Fruit fly (Drosophila melanogaster) ovary, adult (tissue): ENCODE data around the gene tey.

ENCODE experiments used
- CG17801 ChIP-seq: fragments of 200-800 bp; optimal IDR thresholded peaks from 2 replicates; lab custom pipeline; 2019; ENCODE audit warnings: missing biosample characterization, mild to moderate bottlenecking, missing genetic modification characterization, moderate library complexity; ENCODE audit not compliant: partially characterized antibody

The tey gene

DNA sequence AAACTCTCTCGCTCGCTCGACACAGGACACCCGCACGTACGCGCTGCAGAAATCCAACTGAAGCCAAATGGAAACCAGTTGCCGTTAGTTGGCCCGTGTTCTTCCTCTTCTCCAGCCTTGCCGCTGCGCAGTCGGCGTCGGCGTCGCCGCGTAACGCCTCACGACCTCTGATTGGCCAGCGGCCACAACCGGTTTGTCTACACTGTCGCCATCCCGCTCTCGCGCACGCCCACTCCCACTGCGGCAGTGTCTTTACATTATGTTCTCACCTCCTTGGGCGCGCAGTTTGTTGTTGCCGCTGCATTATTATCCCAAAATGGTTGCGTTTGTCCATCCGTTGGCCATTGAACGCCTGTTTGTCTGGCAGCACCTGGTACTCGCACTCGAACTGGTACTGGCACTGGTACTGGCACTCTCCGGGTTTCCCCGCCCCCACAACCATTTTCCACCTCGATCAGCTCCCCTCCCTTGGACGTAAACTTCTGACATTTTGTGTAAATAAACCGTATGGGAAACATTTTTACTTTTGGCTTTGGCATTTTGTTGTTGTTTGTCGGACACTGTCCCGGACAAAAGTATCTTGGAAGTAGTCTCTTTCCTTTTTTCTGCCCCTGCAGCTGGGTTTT lies at the start of gene tey:
Gene tey (minus strand): TSS at position 500 of the 626 bp plus-strand sequence.
- no peak for TF ChIP-seq CG17801 (GFP tag; lab: Kevin White, UChicago)

DNA sequence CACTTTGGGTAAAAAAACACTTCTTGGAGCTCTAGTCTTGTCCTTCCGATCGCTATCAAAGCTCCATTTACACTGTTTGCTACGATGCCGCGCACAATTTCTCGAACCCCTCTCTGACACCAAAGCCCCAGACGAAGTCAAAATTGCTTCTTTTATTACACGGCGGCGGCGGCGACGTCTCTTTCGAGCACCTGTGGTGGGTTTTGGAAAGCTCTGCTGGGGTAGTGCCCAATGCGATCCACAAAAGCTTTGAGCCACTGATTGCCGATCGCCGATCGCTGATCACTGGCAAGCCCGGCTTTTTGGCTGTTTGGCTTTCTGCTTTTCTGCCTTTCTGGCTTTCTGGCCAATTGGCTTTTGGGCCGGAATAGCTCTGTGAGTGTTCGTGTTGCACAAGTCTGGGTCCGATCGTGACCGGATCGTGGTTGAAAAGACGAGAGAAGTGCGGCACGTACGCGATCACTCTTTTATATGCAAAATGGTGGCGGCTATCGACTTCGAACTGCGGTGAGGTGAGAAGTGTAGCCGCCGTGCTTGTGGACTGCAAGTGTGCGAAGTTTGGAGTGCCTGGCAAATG lies 43.8 kb upstream of the tey start, which contains the start of gene serp:
Gene serp (minus strand): TSS at position 446 of the 577 bp plus-strand sequence.
- no peak for TF ChIP-seq CG17801 (GFP tag; lab: Kevin White, UChicago)

DNA sequence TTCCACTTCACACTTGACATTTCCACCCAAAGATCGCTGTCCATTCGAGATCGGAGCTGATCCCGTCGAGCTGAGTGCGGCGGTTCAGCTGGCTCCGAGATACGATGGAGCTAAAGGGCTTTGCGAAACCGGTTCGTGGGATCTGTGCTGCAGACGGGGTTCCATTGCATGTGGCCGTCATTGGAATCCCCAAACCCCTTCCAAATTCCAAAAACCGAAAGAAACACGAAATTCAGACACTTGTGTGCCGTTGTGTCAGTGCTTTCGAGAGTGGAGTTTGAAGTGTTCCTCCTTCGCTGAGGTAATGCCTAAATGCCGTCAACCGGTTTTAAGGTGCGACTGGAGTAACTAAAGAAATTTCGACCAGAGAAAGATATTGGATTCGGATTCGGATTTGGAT lies 41.0 kb upstream of the tey start:
- TF ChIP-seq CG17801 (GFP tag; lab: Kevin White, UChicago) = no peak

DNA sequence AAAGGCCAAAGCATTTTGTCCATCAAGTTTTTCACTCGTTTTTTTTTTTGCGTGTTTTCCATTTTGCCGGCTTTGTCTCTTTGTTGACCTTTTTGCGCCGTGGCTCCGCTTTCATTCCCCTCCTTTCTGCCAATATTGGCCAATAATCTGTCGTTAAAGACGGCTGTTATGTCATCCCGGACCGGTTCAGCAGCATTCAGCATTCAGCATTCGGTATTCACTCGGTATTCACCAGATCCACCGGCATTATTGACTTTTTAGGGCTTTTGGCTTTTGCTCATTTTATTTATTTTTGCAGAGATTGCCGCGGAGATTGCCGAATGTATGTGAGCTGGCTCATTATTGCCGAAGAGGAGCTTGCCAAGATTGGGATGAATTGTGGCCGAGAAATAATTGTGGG lies 39.4 kb upstream of the tey start:
- TF ChIP-seq CG17801 (GFP tag; lab: Kevin White, UChicago) = no peak

DNA sequence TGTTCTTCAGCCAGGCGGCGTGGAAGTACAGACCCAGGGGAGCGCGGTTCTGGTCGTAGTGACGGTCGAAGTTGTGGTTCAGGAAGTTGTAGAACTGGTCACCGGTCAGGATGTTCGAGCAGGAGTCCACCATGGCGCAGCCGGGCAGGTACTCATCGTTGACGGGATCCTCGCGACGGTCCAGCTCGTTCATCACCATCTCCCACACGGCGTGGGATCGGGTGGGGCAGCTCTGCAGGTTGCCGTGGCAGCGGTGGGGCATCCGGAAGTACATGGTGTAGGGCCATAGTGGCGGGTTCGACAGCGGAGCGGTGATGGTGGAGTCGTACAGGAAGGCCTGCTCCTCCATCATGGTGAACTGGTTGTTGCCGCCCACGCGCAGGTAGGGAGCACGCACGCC lies 37.8 kb upstream of the tey start:
- no peak for TF ChIP-seq CG17801 (GFP tag; lab: Kevin White, UChicago)

DNA sequence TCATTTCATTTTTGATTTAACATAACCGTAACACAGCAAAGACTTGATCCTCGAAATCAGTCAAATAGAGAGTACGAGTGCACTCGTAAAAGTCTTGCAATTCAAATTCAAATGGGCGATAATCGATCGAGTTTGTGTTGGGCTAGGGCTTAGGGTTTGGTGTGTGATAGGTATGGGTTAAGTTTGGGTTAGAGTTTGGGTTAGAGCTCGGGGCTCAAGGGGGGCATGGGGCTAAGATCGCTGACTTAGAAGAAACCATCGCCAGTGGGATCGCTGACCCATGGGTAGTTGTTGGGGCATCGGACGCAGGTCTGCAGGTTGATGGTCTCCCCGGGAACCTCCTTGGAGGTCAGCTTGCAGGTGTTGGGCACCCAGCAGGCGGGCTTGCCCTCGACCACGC lies 37.2 kb upstream of the tey start:
- TF ChIP-seq CG17801 (GFP tag; lab: Kevin White, UChicago) = no peak

DNA sequence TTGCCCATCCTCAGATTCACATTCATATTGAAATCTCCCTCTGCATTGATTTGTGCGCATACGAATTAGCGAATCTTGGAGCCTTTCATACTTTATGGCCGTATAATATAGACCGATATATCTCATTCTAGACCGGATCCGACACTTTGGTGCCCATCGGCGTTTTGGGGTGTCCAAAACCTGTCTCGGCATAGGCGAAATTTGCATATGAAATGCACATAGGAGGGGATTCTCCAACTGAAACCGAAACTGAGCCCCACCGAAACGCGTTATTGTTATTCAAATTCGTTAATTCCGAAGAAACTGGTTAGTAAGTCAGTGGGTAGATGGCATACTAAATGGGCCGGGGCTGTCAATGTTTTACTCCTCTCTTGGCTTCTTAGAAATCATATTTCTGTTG lies 36.6 kb upstream of the tey start:
- TF ChIP-seq CG17801 (GFP tag; lab: Kevin White, UChicago) = no peak

DNA sequence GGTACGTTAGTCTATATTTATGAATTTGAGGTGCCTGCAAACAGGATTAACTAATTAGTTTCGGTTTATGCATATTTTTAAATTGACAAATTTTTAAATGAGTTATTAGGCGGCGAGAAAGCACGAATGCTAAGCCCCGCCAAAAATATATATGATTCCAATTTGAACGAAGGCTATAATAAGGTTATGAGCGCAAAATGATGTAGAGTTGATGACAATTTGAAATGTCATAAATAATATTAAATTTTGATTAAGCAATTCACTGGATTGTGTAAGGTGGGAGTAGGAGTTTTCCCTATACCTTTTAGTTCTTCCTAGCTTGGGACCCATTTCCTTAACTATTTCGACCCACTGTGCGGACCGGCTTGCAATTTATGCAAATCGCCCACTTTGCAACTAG lies 35.7 kb upstream of the tey start:
- no peak for TF ChIP-seq CG17801 (GFP tag; lab: Kevin White, UChicago)

DNA sequence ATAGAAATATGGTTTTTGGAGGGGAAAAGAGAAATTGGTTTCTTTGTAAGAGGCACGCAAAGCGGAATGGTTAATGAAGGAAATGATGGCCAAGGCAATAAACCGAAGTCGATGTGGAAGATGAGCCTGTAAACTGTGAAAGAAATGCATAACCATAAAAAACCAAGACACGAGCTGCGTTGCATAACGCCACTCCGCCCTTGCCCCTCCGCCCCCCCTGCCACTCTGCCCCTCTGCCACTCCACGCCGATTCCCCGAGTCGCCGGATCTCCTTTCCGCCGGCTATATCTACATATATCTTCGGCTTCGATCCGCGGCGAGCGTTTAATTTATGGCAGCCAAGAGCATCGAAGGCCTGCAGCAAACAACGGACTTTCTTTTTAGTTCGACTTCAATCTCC lies 34.7 kb upstream of the tey start:
- TF ChIP-seq CG17801 (GFP tag; lab: Kevin White, UChicago) = no peak

DNA sequence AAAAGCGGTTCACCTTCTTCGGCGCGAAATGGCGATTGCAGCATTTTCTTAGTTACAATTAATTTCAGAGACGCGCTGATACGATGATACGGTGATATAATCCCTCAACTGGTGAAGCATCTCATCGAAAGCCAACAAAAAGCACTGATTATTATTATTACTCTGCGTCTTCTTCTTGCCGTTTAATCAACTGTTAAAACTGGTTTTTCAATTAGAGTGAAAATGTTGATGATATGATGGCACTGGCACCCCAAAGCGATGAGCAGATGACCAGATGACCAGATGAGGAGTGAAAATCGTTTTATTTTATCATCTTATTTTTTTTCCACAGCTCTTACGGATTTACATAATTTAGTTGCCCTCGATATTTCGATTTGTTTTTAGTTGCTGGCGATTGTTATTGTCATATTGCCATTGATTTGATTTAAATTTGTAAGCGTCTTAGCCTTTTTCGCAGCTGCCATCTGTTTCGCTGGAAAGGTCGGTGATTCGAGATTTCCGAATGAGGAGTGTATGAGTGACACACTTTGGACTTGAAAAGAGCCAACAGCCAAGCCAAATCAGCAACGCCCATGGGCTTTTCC lies 33.6 kb upstream of the tey start:
- TF ChIP-seq CG17801 (GFP tag; lab: Kevin White, UChicago) = no peak

DNA sequence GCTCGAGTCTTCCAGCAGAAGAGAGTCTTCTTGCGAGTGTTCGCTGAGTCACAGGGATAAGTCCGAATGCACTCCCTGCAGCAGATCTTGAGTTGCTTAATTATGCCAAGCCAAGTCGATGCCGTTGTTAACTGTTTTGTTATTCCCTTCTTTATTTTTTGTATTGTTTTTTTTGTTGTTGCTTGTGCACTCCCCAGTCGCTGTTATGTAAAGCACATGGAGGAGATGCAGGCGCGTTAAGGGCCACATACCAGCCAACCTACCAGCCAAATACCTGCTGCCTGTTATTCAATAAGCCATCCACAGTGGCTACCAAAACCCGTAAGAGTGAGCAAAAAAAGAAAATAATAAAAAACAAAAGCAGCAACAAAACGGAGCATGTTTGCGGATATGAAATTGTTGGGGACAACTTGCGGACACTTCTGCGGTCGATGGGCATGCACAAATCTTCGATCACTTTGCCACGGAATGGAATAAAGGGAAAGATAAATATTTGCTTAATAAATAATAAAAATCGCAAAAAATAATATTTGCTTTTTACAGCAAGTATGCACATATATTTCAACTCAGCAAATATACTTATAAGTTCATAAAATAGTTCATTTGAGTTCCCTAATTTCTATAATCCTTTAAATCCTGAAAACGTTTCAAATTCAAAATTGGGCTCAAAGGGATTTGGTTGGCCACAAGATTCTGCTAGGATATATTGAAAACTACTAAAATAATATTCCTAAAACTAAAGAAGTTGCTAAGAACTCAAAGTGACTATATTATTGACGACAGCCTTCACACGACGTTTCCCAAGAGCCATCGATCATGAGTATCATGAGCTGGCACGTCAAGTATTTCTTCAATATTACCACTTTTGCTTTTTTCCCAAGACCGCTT lies 32.4 kb upstream of the tey start:
- no peak for TF ChIP-seq CG17801 (GFP tag; lab: Kevin White, UChicago)

DNA sequence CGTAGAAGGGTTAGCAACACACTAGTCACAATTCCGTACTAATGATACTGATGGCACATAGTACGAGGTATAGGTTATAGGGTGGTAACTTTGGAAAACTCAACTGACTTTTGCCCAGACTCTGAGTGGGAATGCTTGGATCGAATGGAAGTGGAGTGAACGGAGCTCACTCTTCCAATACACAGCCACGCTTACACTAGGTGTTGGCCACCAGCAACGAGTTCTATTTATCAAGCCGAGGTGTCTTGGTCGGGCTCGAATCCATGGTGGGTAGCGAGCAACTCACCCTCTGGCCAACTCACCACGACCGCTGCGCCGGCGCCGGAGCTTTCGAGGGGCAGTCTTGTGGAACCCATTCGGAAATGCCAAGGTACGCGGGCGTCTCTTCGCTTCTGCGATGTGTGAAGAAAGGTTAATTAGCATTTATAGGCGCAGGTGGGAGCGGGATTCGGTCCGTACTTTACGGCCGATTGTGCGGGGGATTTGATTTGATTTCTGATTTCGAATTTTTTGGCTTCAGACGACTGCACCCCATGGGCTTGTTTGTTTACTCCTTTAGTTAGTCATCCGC lies 31.2 kb upstream of the tey start, which contains the start of gene verm:
Gene verm (minus strand): TSS at position 204 of the 571 bp plus-strand sequence.
- TF ChIP-seq CG17801 (GFP tag; lab: Kevin White, UChicago) = no peak

DNA sequence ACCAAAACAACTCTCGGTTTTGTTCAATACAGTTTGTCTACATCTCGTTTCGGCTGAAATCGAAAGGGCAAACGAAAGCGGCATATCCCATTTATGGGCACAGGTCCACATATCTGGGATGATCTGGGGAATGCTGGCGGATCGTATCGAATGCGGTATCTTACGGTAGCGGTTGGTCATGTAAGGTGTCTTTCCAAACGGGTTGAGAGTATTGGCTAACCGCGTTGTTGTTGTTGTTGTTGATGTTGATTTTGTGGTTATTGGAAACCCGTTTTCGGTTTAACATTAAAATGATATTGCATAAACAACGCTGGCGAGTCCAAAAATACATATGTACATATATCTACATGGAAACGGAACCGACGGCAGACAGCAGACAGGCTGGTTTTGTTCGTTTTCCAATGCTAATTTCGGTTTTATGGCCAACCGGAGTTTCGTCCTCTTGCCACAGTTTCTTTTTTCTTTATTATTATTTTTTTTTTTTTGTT lies 30.3 kb upstream of the tey start:
- TF ChIP-seq CG17801 (GFP tag; lab: Kevin White, UChicago) = no peak

DNA sequence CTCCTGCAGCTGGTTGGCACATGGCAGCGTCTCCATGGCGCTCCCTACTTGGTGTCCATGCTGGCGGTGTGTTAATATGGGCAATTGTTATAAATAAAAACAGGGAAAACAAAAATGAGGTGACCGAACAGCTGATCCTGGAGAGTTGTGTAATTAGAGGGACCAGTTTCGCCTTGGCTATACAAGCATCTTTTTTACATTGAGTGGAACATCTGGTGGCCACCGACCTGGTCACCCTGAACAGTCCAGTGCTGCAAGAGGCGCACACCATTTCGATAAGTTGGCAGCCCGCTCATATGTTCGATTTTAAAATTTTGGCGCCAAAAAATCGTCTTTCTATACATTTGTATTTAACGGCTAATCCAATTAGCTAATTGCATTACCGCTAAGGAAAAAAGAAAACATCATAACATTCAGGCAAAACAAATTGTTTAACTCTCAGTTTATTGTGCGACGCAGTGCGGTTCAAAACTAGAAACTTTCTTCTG lies 23.3 kb upstream of the tey start, which contains the start of the genes CG8765 and Gbeta76C:
Gene CG8765 (minus strand): TSS at position 154 of the 488 bp plus-strand sequence.
Gene Gbeta76C (plus strand): TSS at position 438 of the 488 bp plus-strand sequence.
- peak; percentile 20 for TF ChIP-seq CG17801 (GFP tag; lab: Kevin White, UChicago)
